Fruit fly (Drosophila melanogaster) whole organism, adult: ENCODE results near the gene wfs1.

Experiments used
- CG11617 ChIP-seq: fragments of 200-800 bp; sonication (Bioruptor generic); optimal IDR thresholded peaks from 2 replicates; lab custom pipeline; 2017; ENCODE audit warnings: mild to moderate bottlenecking, missing biosample characterization, missing genetic modification reagents, missing genetic modification characterization
- CG12768 ChIP-seq: fragments of 200-800 bp; sonication (Bioruptor generic); optimal IDR thresholded peaks from 2 replicates; lab custom pipeline; 2017; ENCODE audit warnings: missing biosample characterization, missing genetic modification characterization, mild to moderate bottlenecking, moderate library complexity, missing genetic modification reagents
- CG14711 ChIP-seq: fragments of 200-800 bp; sonication (Bioruptor generic); optimal IDR thresholded peaks from 2 replicates; lab custom pipeline; 2018; ENCODE audit warnings: missing biosample characterization, mild to moderate bottlenecking, missing genetic modification characterization, moderate library complexity
- CG1620 ChIP-seq: fragments of 200-800 bp; sonication (Bioruptor generic); optimal IDR thresholded peaks from 2 replicates; lab custom pipeline; 2016; ENCODE audit warnings: missing biosample characterization, missing genetic modification characterization
- CG33017 ChIP-seq: fragments of 200-800 bp; sonication (Bioruptor generic); optimal IDR thresholded peaks from 2 replicates; lab custom pipeline; 2018; ENCODE audit warnings: missing biosample characterization, mild to moderate bottlenecking, missing genetic modification characterization, moderate library complexity
- CG5204 ChIP-seq: fragments of 200-800 bp; sonication (Bioruptor generic); optimal IDR thresholded peaks from 2 replicates; lab custom pipeline; 2016; ENCODE audit warnings: missing biosample characterization, missing genetic modification characterization
- CG7045 ChIP-seq: fragments of 200-800 bp; sonication (Bioruptor generic); optimal IDR thresholded peaks from 2 replicates; lab custom pipeline; 2017; ENCODE audit warnings: missing biosample characterization, mild to moderate bottlenecking, missing genetic modification characterization
- CG7101 ChIP-seq: fragments of 200-800 bp; sonication (Bioruptor generic); optimal IDR thresholded peaks from 2 replicates; lab custom pipeline; 2018; ENCODE audit warnings: missing biosample characterization, mild to moderate bottlenecking, missing genetic modification characterization, moderate library complexity
- Clk ChIP-seq: fragments of 200-800 bp; sonication (Bioruptor generic); optimal IDR thresholded peaks from 2 replicates; lab custom pipeline; 2017; ENCODE audit warnings: missing biosample characterization, missing genetic modification characterization
- Crg-1 ChIP-seq: fragments of 200-800 bp; sonication (Bioruptor generic); optimal IDR thresholded peaks from 2 replicates; lab custom pipeline; 2016; ENCODE audit warnings: missing biosample characterization, missing genetic modification characterization
- Hr96 ChIP-seq: fragments of 200-800 bp; sonication (Bioruptor generic); optimal IDR thresholded peaks from 2 replicates; lab custom pipeline; 2016; ENCODE audit warnings: missing biosample characterization, missing genetic modification characterization
- Mnt ChIP-seq: fragments of 200-800 bp; sonication (Bioruptor generic); optimal IDR thresholded peaks from 2 replicates; lab custom pipeline; 2016; ENCODE audit warnings: missing biosample characterization, mild to moderate bottlenecking, missing genetic modification characterization
- bab1 ChIP-seq: fragments of 200-800 bp; sonication (Bioruptor generic); optimal IDR thresholded peaks from 3 replicates; lab custom pipeline; 2019; ENCODE audit warnings: missing biosample characterization, mild to moderate bottlenecking, missing genetic modification characterization, moderate library complexity
- cic ChIP-seq: fragments of 200-800 bp; sonication (Bioruptor generic); optimal IDR thresholded peaks from 2 replicates; lab custom pipeline; 2017; ENCODE audit warnings: missing biosample characterization, mild to moderate bottlenecking, missing genetic modification characterization, moderate library complexity
- cnc ChIP-seq, 2 experiments: fragments of >200 bp; optimal IDR thresholded peaks; 2 replicates each; lab custom pipeline; 2017
- kay ChIP-seq: fragments of 200-800 bp; sonication (Bioruptor generic); peaks from one replicate; lab custom pipeline; 2016; ENCODE audit warnings: missing biosample characterization, missing genetic modification characterization, borderline replicate concordance
- ovo ChIP-seq: fragments of 200-800 bp; sonication (Bioruptor generic); optimal IDR thresholded peaks from 2 replicates; lab custom pipeline; 2016; ENCODE audit warnings: missing biosample characterization, missing genetic modification characterization
- pad ChIP-seq: fragments of 200-800 bp; sonication (Bioruptor generic); optimal IDR thresholded peaks from 3 replicates; lab custom pipeline; 2017; ENCODE audit warnings: missing biosample characterization, missing genetic modification characterization, mild to moderate bottlenecking, moderate library complexity, missing genetic modification reagents
- tj ChIP-seq: fragments of 200-800 bp; sonication (Bioruptor generic); optimal IDR thresholded peaks from 3 replicates; lab custom pipeline; 2017; ENCODE audit warnings: missing biosample characterization, mild to moderate bottlenecking, missing genetic modification characterization, moderate library complexity
- toe ChIP-seq: fragments of 200-800 bp; sonication (Bioruptor generic); optimal IDR thresholded peaks from 2 replicates; lab custom pipeline; 2016; ENCODE audit warnings: missing biosample characterization, missing genetic modification characterization

wfs1 gene

DNA sequence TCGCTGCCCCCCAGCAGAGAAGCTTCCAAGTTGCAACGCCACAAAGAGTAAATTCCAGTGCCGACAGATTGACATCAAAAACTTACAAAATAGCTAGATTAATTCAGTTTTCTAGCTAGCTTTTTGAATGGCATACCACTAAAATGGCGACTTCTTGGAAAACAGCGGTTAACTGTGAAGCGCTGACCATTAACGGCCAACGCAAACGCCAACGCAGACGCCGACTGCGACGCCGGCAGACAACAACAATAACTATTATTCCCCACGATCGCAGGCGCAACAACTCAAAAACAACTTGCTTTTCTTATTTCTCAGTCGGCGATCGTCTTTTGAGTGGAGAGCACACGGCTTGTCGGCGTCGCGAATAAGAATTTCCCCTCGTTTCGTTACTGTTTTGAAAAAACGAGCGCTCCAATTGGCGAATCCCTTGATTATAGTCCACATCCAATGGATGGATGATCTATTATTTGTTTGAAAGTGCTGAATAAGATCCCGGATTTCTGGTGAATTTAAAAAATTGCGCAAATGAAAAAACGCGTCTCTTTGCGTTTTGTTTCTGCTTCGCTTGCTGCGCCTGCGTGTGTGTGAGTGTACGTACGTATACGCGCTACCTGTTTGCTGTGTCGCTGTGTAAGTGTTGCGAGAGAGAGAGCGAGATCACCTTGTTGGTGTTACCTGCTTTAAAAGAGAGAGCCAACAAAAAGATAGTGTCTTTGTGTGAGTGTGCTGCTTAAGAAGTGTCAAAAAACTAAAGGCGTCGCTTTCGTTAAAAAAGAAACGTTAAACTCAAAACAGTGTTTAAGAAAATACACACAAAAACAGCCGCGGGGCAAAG is 23.5 kb downstream of the wfs1 start:
- TF ChIP-seq CG1620 (GFP tag; lab: Kevin White, UChicago) = no peak
- TF ChIP-seq CG5204 (GFP tag; lab: Kevin White, UChicago) = no peak
- TF ChIP-seq pad (GFP tag; lab: Kevin White, UChicago) = peak; percentile 94
- TF ChIP-seq bab1 (GFP tag; lab: Kevin White, UChicago) = peak; percentile 50
- no peak for TF ChIP-seq kay (GFP tag; lab: Kevin White, UChicago)
- no peak for TF ChIP-seq CG7045 (GFP tag; lab: Kevin White, UChicago)
- peak; percentile 8 for TF ChIP-seq Mnt (GFP tag; lab: Kevin White, UChicago)
- TF ChIP-seq Hr96 (GFP tag; lab: Kevin White, UChicago) = peak; percentile 26
- no peak for TF ChIP-seq cic (GFP tag; lab: Kevin White, UChicago)
- no peak for TF ChIP-seq CG12768 (GFP tag; lab: Kevin White, UChicago)
- TF ChIP-seq tj = peak; percentile 96
- no peak for TF ChIP-seq Clk
- no peak for TF ChIP-seq CG33017 (tag; lab: Kevin White, UChicago)
- no peak for TF ChIP-seq toe (GFP tag; lab: Kevin White, UChicago)
- no peak for TF ChIP-seq CG7101
- no peak for TF ChIP-seq Crg-1 (GFP tag; lab: Kevin White, UChicago)
- TF ChIP-seq ovo (GFP tag; lab: Kevin White, UChicago) = peak; percentile 32
- TF ChIP-seq CG14711 = no peak
- TF ChIP-seq CG11617 (GFP tag; lab: Kevin White, UChicago) = no peak
- no peak for TF ChIP-seq cnc (optimal IDR thresholded peaks at IDR 0.05; lab: Kevin White, UChicago)

DNA sequence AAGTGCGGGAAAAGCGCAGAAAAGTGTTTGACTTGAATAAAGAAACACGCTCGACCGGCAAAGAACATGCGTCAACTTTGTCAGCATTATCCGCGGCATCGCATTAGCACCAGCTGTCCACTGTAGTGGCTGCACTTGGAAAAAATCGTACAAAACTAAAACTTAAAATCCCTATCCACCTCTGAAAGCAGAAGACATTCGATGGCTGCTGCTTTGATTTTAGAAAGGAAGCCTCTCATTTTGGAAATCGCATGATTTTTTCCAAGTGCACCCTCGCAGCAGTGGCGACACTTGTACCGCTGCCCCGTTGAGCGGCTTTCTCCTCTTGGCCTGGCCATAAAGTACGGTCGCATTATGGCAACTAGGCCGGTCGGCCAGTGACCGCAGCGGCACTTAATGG is 25.9 kb downstream of the wfs1 start:
- TF ChIP-seq kay (GFP tag; lab: Kevin White, UChicago) = no peak
- TF ChIP-seq CG11617 (GFP tag; lab: Kevin White, UChicago) = no peak
- TF ChIP-seq Crg-1 (GFP tag; lab: Kevin White, UChicago) = no peak
- no peak for TF ChIP-seq tj
- TF ChIP-seq ovo (GFP tag; lab: Kevin White, UChicago) = no peak
- no peak for TF ChIP-seq CG14711
- no peak for TF ChIP-seq bab1 (GFP tag; lab: Kevin White, UChicago)
- TF ChIP-seq CG7045 (GFP tag; lab: Kevin White, UChicago) = no peak
- TF ChIP-seq CG7101 = no peak
- no peak for TF ChIP-seq pad (GFP tag; lab: Kevin White, UChicago)
- no peak for TF ChIP-seq CG1620 (GFP tag; lab: Kevin White, UChicago)
- no peak for TF ChIP-seq CG5204 (GFP tag; lab: Kevin White, UChicago)
- no peak for TF ChIP-seq Clk
- no peak for TF ChIP-seq toe (GFP tag; lab: Kevin White, UChicago)
- TF ChIP-seq CG12768 (GFP tag; lab: Kevin White, UChicago) = no peak

DNA sequence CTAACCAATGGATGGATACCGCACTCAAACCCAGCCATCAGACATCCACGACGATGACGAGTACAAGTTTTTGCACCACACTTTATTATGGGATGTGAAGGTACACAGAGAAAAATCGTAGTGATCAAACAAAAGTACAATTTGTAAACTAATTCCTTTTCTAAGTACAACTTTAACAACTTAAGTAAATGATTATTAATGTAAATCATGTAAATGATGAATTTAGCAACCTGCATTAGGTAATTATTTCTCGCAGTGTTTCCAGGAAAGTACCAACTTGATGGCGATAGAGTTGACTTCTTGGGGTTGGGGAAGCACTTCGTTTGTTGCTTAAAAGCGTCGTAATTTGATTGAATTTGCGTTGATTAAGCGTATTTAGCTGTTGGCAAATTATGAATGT is 27.1 kb downstream of the wfs1 start:
- TF ChIP-seq CG11617 (GFP tag; lab: Kevin White, UChicago) (no peak), CG14711 (no peak)

DNA sequence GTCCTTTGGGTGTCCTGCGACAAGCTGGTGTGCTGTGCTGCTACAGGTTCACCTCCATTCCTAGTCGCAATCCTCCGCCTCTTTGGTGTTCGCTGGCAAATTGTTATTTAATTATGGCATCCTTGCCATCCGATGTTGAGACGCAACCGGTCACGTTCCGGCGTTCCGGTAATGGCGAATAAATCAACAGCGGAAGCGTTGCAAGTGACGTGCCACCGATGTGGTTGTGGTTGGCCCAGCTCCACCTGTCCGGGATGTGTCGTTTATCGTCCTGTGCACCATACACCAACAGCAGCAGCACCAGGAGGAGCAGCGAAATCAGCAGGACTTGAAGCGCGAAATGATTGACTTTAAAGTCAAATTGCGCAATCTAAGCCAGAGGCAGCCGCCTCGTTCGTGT is 40.3 kb downstream of the wfs1 start:
- TF ChIP-seq Hr96 (GFP tag; lab: Kevin White, UChicago) (no peak), CG12768 (GFP tag; lab: Kevin White, UChicago) (no peak), Clk (no peak), cic (GFP tag; lab: Kevin White, UChicago) (no peak), ovo (GFP tag; lab: Kevin White, UChicago) (no peak), pad (GFP tag; lab: Kevin White, UChicago) (no peak), CG14711 (no peak), cnc (optimal IDR thresholded peaks at IDR 0.05; lab: Kevin White, UChicago) (no peak), CG5204 (GFP tag; lab: Kevin White, UChicago) (no peak), tj (no peak), bab1 (GFP tag; lab: Kevin White, UChicago) (no peak), CG7101 (no peak), Mnt (GFP tag; lab: Kevin White, UChicago) (no peak), Crg-1 (GFP tag; lab: Kevin White, UChicago) (no peak), CG7045 (GFP tag; lab: Kevin White, UChicago) (no peak), kay (GFP tag; lab: Kevin White, UChicago) (no peak), CG11617 (GFP tag; lab: Kevin White, UChicago) (no peak), CG33017 (tag; lab: Kevin White, UChicago) (no peak), CG1620 (GFP tag; lab: Kevin White, UChicago) (no peak), toe (GFP tag; lab: Kevin White, UChicago) (no peak)

DNA sequence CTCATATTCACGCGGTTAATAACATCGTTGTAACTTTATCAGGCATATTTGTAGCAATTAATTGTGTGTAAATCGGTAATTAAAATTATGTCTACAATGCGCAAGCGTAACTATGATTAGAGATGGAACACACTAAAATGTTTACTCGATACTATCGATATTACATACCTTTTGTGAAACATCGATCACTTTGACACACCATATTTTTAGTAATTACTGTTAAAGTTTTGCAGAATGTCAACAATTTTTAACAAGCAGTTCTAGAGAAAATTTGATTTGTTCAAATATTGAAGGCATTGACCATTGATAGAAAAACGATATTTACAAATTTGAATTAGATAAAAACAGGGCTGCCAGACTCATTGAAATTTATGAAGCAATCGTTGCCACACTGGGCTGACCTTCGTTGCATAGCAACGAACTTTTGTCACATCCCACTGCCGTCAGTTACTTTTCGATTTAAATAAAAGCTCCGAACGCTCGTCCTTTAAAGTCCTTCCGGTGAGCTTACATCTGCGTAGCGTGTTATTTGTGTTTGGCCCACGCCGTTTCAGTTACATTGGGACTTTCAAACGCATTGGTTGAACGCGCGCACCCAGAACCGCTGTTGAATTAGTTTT is 50.8 kb downstream of the wfs1 start, which contains the start of the genes loco and wake:
Gene loco (minus strand): TSS at position 149 of the 620 bp plus-strand sequence.
Gene wake (plus strand): TSS at position 570 of the 620 bp plus-strand sequence.
- peak; percentile 15 for TF ChIP-seq Crg-1 (GFP tag; lab: Kevin White, UChicago)
- TF ChIP-seq cic (GFP tag; lab: Kevin White, UChicago) = no peak
- TF ChIP-seq CG33017 (tag; lab: Kevin White, UChicago) = no peak
